Fruit fly (Drosophila melanogaster): ENCODE measurements around the gene Fatp1.

DNA sequence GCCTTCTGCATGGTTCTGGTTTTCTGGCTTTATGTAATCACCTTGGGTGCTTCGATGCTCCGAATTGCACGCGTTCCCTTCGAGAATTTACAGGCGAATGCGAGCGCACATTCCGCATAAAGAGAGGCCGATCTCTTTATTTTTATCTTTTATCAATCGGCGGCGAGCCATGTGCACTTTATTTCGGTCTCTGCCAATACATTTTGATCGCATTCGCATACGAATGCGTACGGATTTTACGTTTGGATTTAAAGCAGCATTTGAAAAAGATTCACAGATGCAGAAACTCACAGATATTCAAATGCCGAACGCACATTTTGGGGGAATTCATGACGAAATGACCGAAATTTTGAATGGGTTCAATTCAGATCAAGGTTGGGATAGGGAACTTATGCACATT is 25.7 kb downstream of the Fatp1 start, which contains the start of gene CG13144:
- TF ChIP-seq ttk (optimal IDR thresholded peaks at IDR 0.05) (no peak), psq (optimal IDR thresholded peaks at IDR 0.05) (no peak), Sin3A (optimal IDR thresholded peaks at IDR 0.05) (no peak), h (optimal IDR thresholded peaks at IDR 0.05) (no peak), insv (optimal IDR thresholded peaks at IDR 0.05) (no peak), Myc (optimal IDR thresholded peaks at IDR 0.05) (no peak)
